Fruit fly (Drosophila melanogaster) whole organism, pupa: ENCODE data around the gene enc.

ENCODE experiments used
- CG10348 ChIP-seq: fragments of 200-800 bp; sonication (Bioruptor generic); IDR thresholded peaks from 2 replicates; pipeline ENCODE4 v1.3.6; 2022; ENCODE audit warnings: missing biosample characterization, missing genetic modification characterization
- CG12605 ChIP-seq: fragments of 200-800 bp; sonication (Bioruptor generic); IDR thresholded peaks from 2 replicates; pipeline ENCODE4 v1.3.6; 2022; ENCODE audit warnings: missing biosample characterization, missing genetic modification characterization
- EcR ChIP-seq: fragments of 200-800 bp; sonication (Bioruptor generic); optimal IDR thresholded peaks from 3 replicates; lab custom pipeline; 2019; ENCODE audit warnings: missing biosample characterization, missing genetic modification characterization, mild to moderate bottlenecking, moderate library complexity, missing genetic modification reagents
- Pif1B ChIP-seq: fragments of 200-800 bp; sonication (Bioruptor generic); optimal IDR thresholded peaks from 3 replicates; lab custom pipeline; 2016; ENCODE audit warnings: missing biosample characterization, missing genetic modification characterization
- Snoo ChIP-seq: fragments of 200-800 bp; sonication (Bioruptor generic); optimal IDR thresholded peaks from 3 replicates; lab custom pipeline; 2017; ENCODE audit warnings: missing biosample characterization, mild to moderate bottlenecking, missing genetic modification characterization, inconsistent platforms
- rn ChIP-seq: fragments of 200-800 bp; sonication (Bioruptor generic); IDR thresholded peaks from 2 replicates; pipeline ENCODE4 v1.3.6; 2022; ENCODE audit warnings: missing biosample characterization, missing genetic modification characterization

DNA sequence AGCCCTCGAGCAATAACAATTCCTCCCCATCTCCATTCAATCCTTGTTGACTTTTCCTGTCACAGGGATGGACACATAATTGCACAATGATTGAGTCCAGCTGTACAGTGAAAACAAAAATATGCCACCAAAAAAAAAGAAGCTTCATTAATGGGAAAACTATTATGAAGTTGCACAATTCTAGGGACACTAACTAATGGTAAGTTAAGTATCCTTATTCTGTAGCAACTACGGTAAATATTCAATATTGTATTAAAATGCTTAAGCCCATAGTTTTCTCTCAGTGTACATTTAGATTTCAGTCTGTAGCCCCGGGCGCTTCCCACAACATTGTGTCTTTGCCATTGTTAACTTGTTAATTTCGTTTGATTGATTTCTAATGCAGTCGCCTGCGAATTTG is 56.5 kb downstream of the enc start:
- TF ChIP-seq CG10348 (GFP tag; lab: Robert Waterston, UW) (no peak), Snoo (tag; lab: Kevin White, UChicago) (no peak), EcR (GFP tag; lab: Kevin White, UChicago) (no peak), Pif1B (no peak), rn (GFP tag; lab: Robert Waterston, UW) (no peak), CG12605 (no peak)
